Fruit fly (Drosophila melanogaster) Kc167 (cell line): ENCODE measurements around the gene Rnb.

Source experiments
- Myc ChIP-seq: fragments of >200 bp; optimal IDR thresholded peaks from 2 replicates; lab custom pipeline; 2017; ENCODE audit warnings: missing external identifiers
- Sin3A ChIP-seq: fragments of >200 bp; optimal IDR thresholded peaks from 2 replicates; lab custom pipeline; 2018; ENCODE audit warnings: missing external identifiers
- h ChIP-seq: fragments of >200 bp; optimal IDR thresholded peaks from 3 replicates; lab custom pipeline; 2018; ENCODE audit warnings: missing external identifiers
- insv ChIP-seq: fragments of >200 bp; optimal IDR thresholded peaks from 3 replicates; lab custom pipeline; 2018; ENCODE audit warnings: missing external identifiers
- psq ChIP-seq: fragments of >200 bp; optimal IDR thresholded peaks from 2 replicates; lab custom pipeline; 2017; ENCODE audit warnings: missing external identifiers
- ttk ChIP-seq: sonication (Bioruptor generic); optimal IDR thresholded peaks from 2 replicates; lab custom pipeline; 2017; ENCODE audit warnings: missing external identifiers

DNA sequence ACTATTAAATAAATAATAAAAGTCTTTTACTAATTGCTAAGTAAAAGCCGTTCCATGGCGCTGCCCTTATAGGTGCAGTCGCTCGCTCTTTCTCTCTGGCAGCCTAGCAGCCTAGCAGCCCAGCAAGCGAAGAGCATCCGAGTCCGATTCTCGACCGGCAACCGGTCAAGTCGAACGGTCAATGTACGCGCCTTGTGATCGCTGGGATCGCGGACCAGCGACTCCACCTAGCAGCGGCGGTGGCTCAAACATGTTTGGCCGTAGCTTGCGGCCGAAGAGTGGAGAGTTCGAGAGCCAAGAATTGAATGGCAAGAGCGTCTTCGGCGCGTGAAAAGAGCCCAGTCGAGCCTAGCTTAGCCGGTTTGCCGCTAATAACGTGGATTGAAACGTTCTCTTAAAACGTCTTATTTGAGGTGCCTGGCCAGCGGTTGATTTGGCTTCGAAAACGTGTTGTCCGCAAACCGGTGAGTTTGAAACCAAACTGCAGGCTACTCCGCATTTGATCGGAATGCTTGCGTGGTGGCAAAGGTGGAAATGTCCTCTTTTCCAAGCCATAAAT is 30.2 kb upstream of the Rnb start:
- TF ChIP-seq Myc (lab: Kevin White, UChicago) = no peak
- TF ChIP-seq psq (lab: Kevin White, UChicago) = no peak
- no peak for TF ChIP-seq h (lab: Kevin White, UChicago)
- no peak for TF ChIP-seq ttk (lab: Kevin White, UChicago)
- TF ChIP-seq Sin3A (lab: Kevin White, UChicago) = no peak
- TF ChIP-seq insv = no peak
